Worm (Caenorhabditis elegans) whole organism, L1 larva: ENCODE measurements around the gene R06F6.14.

Experiments
- ama-1 ChIP-seq: fragments of 150-350 bp; optimal IDR thresholded peaks from 2 replicates; lab custom pipeline; 2014
- ces-1 ChIP-seq: fragments of 150-350 bp; optimal IDR thresholded peaks from 2 replicates; lab custom pipeline; 2014; ENCODE audit warnings: missing biosample characterization, missing genetic modification reagents, missing genetic modification characterization
- fos-1 ChIP-seq: fragments of 150-350 bp; optimal IDR thresholded peaks from 2 replicates; lab custom pipeline; 2014; ENCODE audit warnings: missing biosample characterization, missing genetic modification characterization
- skn-1 ChIP-seq: fragments of 150-350 bp; optimal IDR thresholded peaks from 2 replicates; lab custom pipeline; 2014; ENCODE audit warnings: missing biosample characterization, missing genetic modification characterization
- snpc-4 ChIP-seq: fragments of 150-350 bp; optimal IDR thresholded peaks from 2 replicates; lab custom pipeline; 2014; ENCODE audit warnings: missing biosample characterization, missing genetic modification characterization
- sptf-1 ChIP-seq: fragments of 150-350 bp; optimal IDR thresholded peaks from 2 replicates; lab custom pipeline; 2014; ENCODE audit warnings: missing biosample characterization, missing genetic modification characterization
- swsn-7 ChIP-seq: sonication (generic microtip); optimal IDR thresholded peaks from 2 replicates; lab custom pipeline; 2016; ENCODE audit warnings: missing genetic modification characterization, missing compliant biosample characterization

- TF ChIP-seq snpc-4 (tag; lab: Kevin White, UChicago) = no peak
- TF ChIP-seq swsn-7 = no peak
- no peak for TF ChIP-seq sptf-1 (tag; lab: Kevin White, UChicago)
- TF ChIP-seq fos-1 (tag; lab: Kevin White, UChicago) = no peak
- no peak for TF ChIP-seq ces-1 (GFP tag; lab: Kevin White, UChicago)
- no peak for TF ChIP-seq skn-1
- TF ChIP-seq ama-1 (lab: Kevin White, UChicago) = no peak
Measured at ce11 chrII:10852880-10853279, 43.8 kb downstream of the R06F6.14 start.
